Fruit fly (Drosophila melanogaster) whole organism, embryonic: ENCODE results near the gene Cyp28d2.

Experiments
- C15 ChIP-seq: fragments of 200-800 bp; sonication (Bioruptor generic); IDR thresholded peaks from 3 replicates; pipeline ENCODE4 v1.3.6; 2022; ENCODE audit warnings: missing biosample characterization, missing genetic modification characterization
- CG10209 ChIP-seq: fragments of 200-800 bp; sonication (Bioruptor generic); optimal IDR thresholded peaks from 3 replicates; lab custom pipeline; 2017; ENCODE audit warnings: missing biosample characterization, mild to moderate bottlenecking, missing genetic modification characterization, missing genetic modification reagents
- CG11456 ChIP-seq: fragments of 200-800 bp; sonication (Bioruptor generic); IDR thresholded peaks from 3 replicates; pipeline ENCODE4 v1.3.6; 2022; ENCODE audit warnings: missing biosample characterization, missing genetic modification characterization
- CG12299 ChIP-seq: fragments of 200-800 bp; sonication (Bioruptor generic); optimal IDR thresholded peaks from 2 replicates; lab custom pipeline; 2018; ENCODE audit warnings: missing biosample characterization, mild to moderate bottlenecking, missing genetic modification characterization
- CG12769 ChIP-seq: fragments of 200-800 bp; sonication (Bioruptor generic); optimal IDR thresholded peaks from 2 replicates; lab custom pipeline; 2019; ENCODE audit warnings: missing biosample characterization, mild to moderate bottlenecking, missing genetic modification characterization, moderate library complexity
- CG15601 ChIP-seq: fragments of 200-800 bp; sonication (Bioruptor generic); optimal IDR thresholded peaks from 3 replicates; lab custom pipeline; 2019; ENCODE audit warnings: missing biosample characterization, mild to moderate bottlenecking, missing genetic modification characterization, moderate library complexity
- CG16815 ChIP-seq: fragments of 200-800 bp; sonication (Bioruptor generic); optimal IDR thresholded peaks from 3 replicates; lab custom pipeline; 2017; ENCODE audit warnings: missing biosample characterization, mild to moderate bottlenecking, missing genetic modification characterization
- CG16863 ChIP-seq: fragments of 200-800 bp; sonication (Bioruptor generic); optimal IDR thresholded peaks from 3 replicates; lab custom pipeline; 2016; ENCODE audit warnings: missing biosample characterization, missing genetic modification characterization
- CG17385 ChIP-seq: fragments of 200-800 bp; sonication (Bioruptor generic); optimal IDR thresholded peaks from 3 replicates; lab custom pipeline; 2018; ENCODE audit warnings: missing biosample characterization, mild to moderate bottlenecking, missing genetic modification characterization
- CG17829 ChIP-seq: fragments of 200-800 bp; optimal IDR thresholded peaks from 2 replicates; lab custom pipeline; 2019; ENCODE audit warnings: missing biosample characterization, mild to moderate bottlenecking, missing genetic modification characterization, moderate library complexity
- CG18764 ChIP-seq: fragments of 200-800 bp; sonication (Bioruptor generic); optimal IDR thresholded peaks from 3 replicates; lab custom pipeline; 2016; ENCODE audit warnings: missing biosample characterization, missing genetic modification characterization
- CG31224 ChIP-seq: fragments of 200-800 bp; sonication (Bioruptor generic); IDR thresholded peaks from 2 replicates; pipeline ENCODE4 v1.3.6; 2022; ENCODE audit warnings: missing biosample characterization, missing genetic modification characterization
- CG3847 ChIP-seq: fragments of 200-800 bp; sonication (Bioruptor generic); IDR thresholded peaks from 2 replicates; pipeline ENCODE4 v1.3.6; 2022; ENCODE audit warnings: missing biosample characterization, missing genetic modification characterization
- CG4820 ChIP-seq: fragments of 200-800 bp; sonication (Bioruptor generic); optimal IDR thresholded peaks from 3 replicates; lab custom pipeline; 2016; ENCODE audit warnings: missing biosample characterization, missing genetic modification characterization
- CG4854 ChIP-seq: fragments of 200-800 bp; sonication (Bioruptor generic); optimal IDR thresholded peaks from 2 replicates; lab custom pipeline; 2016; ENCODE audit warnings: missing biosample characterization, missing genetic modification characterization, inconsistent platforms
- CG6272 ChIP-seq: fragments of 200-800 bp; sonication (Bioruptor generic); IDR thresholded peaks from 2 replicates; pipeline ENCODE4 v1.3.6; 2022; ENCODE audit warnings: missing biosample characterization, missing genetic modification characterization
- CG7928 ChIP-seq: fragments of 200-800 bp; sonication (Bioruptor generic); optimal IDR thresholded peaks from 2 replicates; lab custom pipeline; 2017; ENCODE audit warnings: missing biosample characterization, mild to moderate bottlenecking, missing genetic modification characterization
- CHES-1-like ChIP-seq: fragments of 200-800 bp; sonication (Bioruptor generic); optimal IDR thresholded peaks from 2 replicates; lab custom pipeline; 2016; ENCODE audit warnings: missing biosample characterization, missing genetic modification characterization
- Dref ChIP-seq: fragments of 200-800 bp; sonication (Bioruptor generic); IDR thresholded peaks from 2 replicates; pipeline ENCODE4 v1.3.6; 2022; ENCODE audit warnings: missing biosample characterization, missing genetic modification characterization
- Eip74EF ChIP-seq, 2 experiments: fragments of 200-800 bp in 1 of 2; fragments of >200 bp in 1 of 2; sonication (Bioruptor generic) in 1 of 2; optimal IDR thresholded peaks; 2 replicates each; lab custom pipeline; 2017 to 2019; ENCODE audit warnings: missing biosample characterization in 2 of 2, missing genetic modification characterization in 2 of 2, mild to moderate bottlenecking in 1 of 2, moderate library complexity in 1 of 2
- HLH3B ChIP-seq: fragments of 200-800 bp; sonication (Bioruptor generic); IDR thresholded peaks from 2 replicates; pipeline ENCODE4 v1.3.6; 2022; ENCODE audit warnings: missing biosample characterization, missing genetic modification characterization
- Hand ChIP-seq: fragments of 200-800 bp; sonication (Bioruptor generic); optimal IDR thresholded peaks from 2 replicates; lab custom pipeline; 2017; ENCODE audit warnings: mild to moderate bottlenecking, missing biosample characterization, missing genetic modification reagents, missing genetic modification characterization
- NFAT ChIP-seq: fragments of 200-800 bp; sonication (Bioruptor generic); IDR thresholded peaks from 2 replicates; pipeline ENCODE4 v1.3.6; 2022; ENCODE audit warnings: missing biosample characterization, missing genetic modification characterization
- Nf-YC ChIP-seq: fragments of 200-800 bp; optimal IDR thresholded peaks from 3 replicates; lab custom pipeline; 2019; ENCODE audit warnings: missing biosample characterization, mild to moderate bottlenecking, missing genetic modification characterization, moderate library complexity
- Oli ChIP-seq: fragments of 200-800 bp; sonication (Bioruptor generic); optimal IDR thresholded peaks from 2 replicates; lab custom pipeline; 2018; ENCODE audit warnings: missing biosample characterization, mild to moderate bottlenecking, missing genetic modification characterization, moderate library complexity
- PHDP ChIP-seq: fragments of 200-800 bp; sonication (Bioruptor generic); optimal IDR thresholded peaks from 3 replicates; lab custom pipeline; 2018; ENCODE audit warnings: missing biosample characterization, mild to moderate bottlenecking, missing genetic modification characterization, moderate library complexity
- Ptx1 ChIP-seq: fragments of 200-800 bp; sonication (Bioruptor generic); IDR thresholded peaks from 2 replicates; pipeline ENCODE4 v1.3.6; 2022; ENCODE audit warnings: missing biosample characterization, missing genetic modification characterization
- Spps ChIP-seq: fragments of 200-800 bp; sonication (Bioruptor generic); optimal IDR thresholded peaks from 2 replicates; lab custom pipeline; 2018; ENCODE audit warnings: missing biosample characterization, mild to moderate bottlenecking, missing genetic modification characterization
- Tbp ChIP-seq: fragments of >200 bp; optimal IDR thresholded peaks from 2 replicates; lab custom pipeline; 2018; ENCODE audit warnings: missing biosample characterization, missing genetic modification characterization
- Xbp1 ChIP-seq: fragments of 200-800 bp; sonication (Bioruptor generic); optimal IDR thresholded peaks from 3 replicates; lab custom pipeline; 2016; ENCODE audit warnings: missing biosample characterization, mild to moderate bottlenecking, missing genetic modification characterization
- al ChIP-seq: fragments of 200-800 bp; sonication (Bioruptor generic); IDR thresholded peaks from 2 replicates; pipeline ENCODE4 v1.3.6; 2022; ENCODE audit warnings: missing biosample characterization, missing genetic modification characterization
- bowl ChIP-seq: fragments of 200-800 bp; sonication (Bioruptor generic); IDR thresholded peaks from 2 replicates; pipeline ENCODE4 v1.3.6; 2022; ENCODE audit warnings: missing biosample characterization, missing genetic modification characterization
- br ChIP-seq: fragments of >200 bp; optimal IDR thresholded peaks from 2 replicates; lab custom pipeline; 2017
- bsh ChIP-seq, 2 experiments: fragments of 200-800 bp; sonication (Bioruptor generic); optimal IDR thresholded peaks; 2 replicates each; lab custom pipeline; 2017 to 2018; ENCODE audit warnings: mild to moderate bottlenecking in 2 of 2, missing biosample characterization in 2 of 2, missing genetic modification characterization in 2 of 2, moderate library complexity in 1 of 2
- chinmo ChIP-seq: fragments of 200-800 bp; sonication (Bioruptor generic); IDR thresholded peaks from 4 replicates; pipeline ENCODE4 v1.3.6; 2022; ENCODE audit warnings: missing biosample characterization, missing genetic modification characterization; ENCODE audit not compliant: partially characterized antibody
- corto ChIP-seq: fragments of 200-800 bp; sonication (Bioruptor generic); optimal IDR thresholded peaks from 2 replicates; lab custom pipeline; 2016; ENCODE audit warnings: missing biosample characterization, mild to moderate bottlenecking, missing genetic modification characterization, moderate library complexity
- grau ChIP-seq: fragments of 200-800 bp; optimal IDR thresholded peaks from 3 replicates; lab custom pipeline; 2019; ENCODE audit warnings: missing biosample characterization, mild to moderate bottlenecking, missing genetic modification characterization, moderate library complexity
- inv ChIP-seq: fragments of 200-800 bp; sonication (Bioruptor generic); IDR thresholded peaks from 2 replicates; pipeline ENCODE4 v1.3.6; 2022; ENCODE audit warnings: missing biosample characterization, missing genetic modification characterization; ENCODE audit not compliant: partially characterized antibody
- jigr1 ChIP-seq: fragments of 200-800 bp; sonication (Bioruptor generic); IDR thresholded peaks from 3 replicates; pipeline ENCODE4 v1.3.6; 2022; ENCODE audit warnings: missing biosample characterization, missing genetic modification characterization
- ken ChIP-seq: fragments of 200-800 bp; sonication (Bioruptor generic); IDR thresholded peaks from 3 replicates; pipeline ENCODE4 v1.3.6; 2022; ENCODE audit warnings: missing biosample characterization, missing genetic modification characterization
- nom ChIP-seq: fragments of 200-800 bp; sonication (Bioruptor generic); optimal IDR thresholded peaks from 2 replicates; lab custom pipeline; 2017; ENCODE audit warnings: missing biosample characterization, missing genetic modification characterization, mild to moderate bottlenecking, moderate library complexity, missing genetic modification reagents
- pfk ChIP-seq: fragments of 200-800 bp; sonication (Bioruptor generic); optimal IDR thresholded peaks from 2 replicates; lab custom pipeline; 2018; ENCODE audit warnings: missing biosample characterization, mild to moderate bottlenecking, missing genetic modification characterization, moderate library complexity
- ranshi ChIP-seq: fragments of 200-800 bp; sonication (Bioruptor generic); IDR thresholded peaks from 2 replicates; pipeline ENCODE4 v1.3.6; 2022; ENCODE audit warnings: missing biosample characterization, missing genetic modification characterization
- repo ChIP-seq: fragments of 200-800 bp; sonication (Bioruptor generic); optimal IDR thresholded peaks from 2 replicates; lab custom pipeline; 2016; ENCODE audit warnings: missing biosample characterization, missing genetic modification characterization
- scrt ChIP-seq: fragments of 200-800 bp; sonication (Bioruptor generic); optimal IDR thresholded peaks from 2 replicates; lab custom pipeline; 2018; ENCODE audit warnings: missing biosample characterization, mild to moderate bottlenecking, missing genetic modification characterization, moderate library complexity
- sima ChIP-seq: fragments of 200-800 bp; sonication (Bioruptor generic); optimal IDR thresholded peaks from 2 replicates; lab custom pipeline; 2016; ENCODE audit warnings: missing biosample characterization, missing genetic modification characterization
- trh ChIP-seq: fragments of 200-800 bp; sonication (Bioruptor generic); optimal IDR thresholded peaks from 2 replicates; lab custom pipeline; 2016; ENCODE audit warnings: missing biosample characterization, missing genetic modification characterization
- unc-4 ChIP-seq: fragments of 200-800 bp; sonication (Bioruptor generic); IDR thresholded peaks from 2 replicates; pipeline ENCODE4 v1.3.6; 2022; ENCODE audit warnings: missing biosample characterization, missing genetic modification characterization; ENCODE audit not compliant: partially characterized antibody
- usp ChIP-seq: fragments of >200 bp; optimal IDR thresholded peaks from 2 replicates; lab custom pipeline; 2017; ENCODE audit warnings: missing biosample characterization, missing genetic modification characterization
- vvl ChIP-seq: fragments of 200-800 bp; sonication (Bioruptor generic); IDR thresholded peaks from 2 replicates; pipeline ENCODE4 v1.3.6; 2022; ENCODE audit warnings: missing biosample characterization, missing genetic modification characterization

The Cyp28d2 gene

DNA sequence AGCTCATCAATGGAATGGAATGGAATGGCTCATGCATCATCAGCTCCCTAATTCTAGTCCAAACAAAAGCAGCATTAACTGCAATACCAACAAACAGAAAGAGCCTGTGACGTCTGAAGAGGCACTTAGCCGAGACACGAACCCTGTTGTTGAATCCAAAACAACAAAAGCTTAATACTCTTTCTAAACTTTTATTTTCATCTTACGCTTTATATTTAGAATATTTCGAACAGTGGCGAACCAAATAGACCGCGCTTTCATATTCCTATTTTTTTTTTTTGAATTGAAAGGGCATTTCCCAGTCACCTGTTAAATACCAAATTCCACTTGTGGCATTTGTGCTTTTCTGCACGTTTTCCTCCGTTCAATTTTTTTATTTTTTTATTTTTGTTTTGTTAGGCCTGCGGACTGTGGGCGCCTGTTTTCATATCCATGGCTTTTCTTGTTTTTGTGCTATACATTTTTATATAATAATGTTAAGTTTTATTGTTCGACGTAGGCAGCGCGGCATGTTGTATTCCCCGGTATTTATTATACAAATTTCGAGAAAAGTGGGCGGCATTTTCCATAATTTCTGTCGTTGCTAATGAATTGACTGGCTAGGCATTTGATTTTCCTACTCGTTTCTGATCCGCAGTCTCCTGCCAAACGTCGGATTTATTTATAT lies 18.6 kb downstream of the Cyp28d2 start (continued):
- TF ChIP-seq Dref (GFP tag; lab: Robert Waterston, UW) (no peak), CG12769 (tag; lab: Kevin White, UChicago) (peak; percentile 60), HLH3B (no peak; the same call in 1 of the 2 replicates), PHDP (tag; lab: Kevin White, UChicago) (peak; percentile 6), CG15601 (tag; lab: Kevin White, UChicago) (no peak), CG11456 (GFP tag; lab: Robert Waterston, UW) (0 out of 3 replicates have a peak, but pooled peaks have one; percentile 40), Spps (tag; lab: Kevin White, UChicago) (no peak), al (GFP tag; lab: Robert Waterston, UW) (peak; percentile 53; the same call in 1 of the 2 replicates), br (lab: Kevin White, UChicago) (no peak), CHES-1-like (peak; percentile 1), CG7928 (GFP tag; lab: Kevin White, UChicago) (no peak), grau (tag; lab: Kevin White, UChicago) (peak; percentile 6), CG17385 (GFP tag; lab: Kevin White, UChicago) (no peak), Tbp (GFP tag; lab: Kevin White, UChicago) (no peak), CG6272 (GFP tag; lab: Robert Waterston, UW) (no peak), CG31224 (peak; percentile 44), CG4854 (no peak), nom (GFP tag; lab: Kevin White, UChicago) (no peak), CG16863 (GFP tag; lab: Kevin White, UChicago) (no peak), corto (GFP tag; lab: Kevin White, UChicago) (no peak), CG17829 (no peak), Oli (peak; percentile 31), NFAT (peak; percentile 54), trh (no peak), inv (GFP tag; lab: Robert Waterston, UW) (no peak), ranshi (GFP tag; lab: Robert Waterston, UW) (peak; percentile 29; the same call in 1 of the 2 replicates), bowl (no peak), CG3847 (GFP tag; lab: Robert Waterston, UW) (0 out of 2 replicates have a peak, but pooled peaks have one; percentile 10), Xbp1 (GFP tag; lab: Kevin White, UChicago) (no peak), scrt (GFP tag; lab: Kevin White, UChicago) (peak; percentile 15), usp (GFP tag; lab: Kevin White, UChicago) (no peak), CG10209 (GFP tag; lab: Kevin White, UChicago) (peak; percentile 17), jigr1 (GFP tag; lab: Robert Waterston, UW) (no peak), CG12299 (tag; lab: Kevin White, UChicago) (no peak), Eip74EF (GFP tag; optimal IDR thresholded peaks at IDR 0.05; lab: Kevin White, UChicago) (no peak), pfk (GFP tag; lab: Kevin White, UChicago) (no peak), sima (GFP tag; lab: Kevin White, UChicago) (no peak), Ptx1 (GFP tag; lab: Robert Waterston, UW) (peak; percentile 70), CG16815 (GFP tag; lab: Kevin White, UChicago) (no peak), CG18764 (no peak), chinmo (0 out of 4 replicates have a peak, but pooled peaks have one; percentile 45), Hand (no peak), unc-4 (GFP tag; lab: Robert Waterston, UW) (no peak), CG4820 (no peak), bsh (GFP tag; optimal IDR thresholded peaks at IDR 0.05; lab: Kevin White, UChicago) (peak in 1 of 2 experiments; percentile 1), Nf-YC (no peak), vvl (GFP tag; lab: Robert Waterston, UW) (peak; percentile 57), repo (GFP tag; lab: Kevin White, UChicago) (no peak), ken (GFP tag; lab: Robert Waterston, UW) (peak; percentile 58; the same call in 2 of the 3 replicates), C15 (no peak)
